Worm (Caenorhabditis elegans) whole organism, mixed stage, embryonic: ENCODE results near the gene F37C4.5.

ENCODE experiments used
- blmp-1 ChIP-seq: fragments of 150-350 bp; optimal IDR thresholded peaks from 2 replicates; lab custom pipeline; 2014; ENCODE audit warnings: missing biosample characterization, missing genetic modification characterization
- ceh-39 ChIP-seq: fragments of 150-350 bp; optimal IDR thresholded peaks from 2 replicates; lab custom pipeline; 2014; ENCODE audit warnings: missing biosample characterization, missing genetic modification characterization
- ces-1 ChIP-seq: fragments of 150-350 bp; optimal IDR thresholded peaks from 2 replicates; lab custom pipeline; 2014; ENCODE audit warnings: missing biosample characterization, missing genetic modification reagents, missing genetic modification characterization
- lin-13 ChIP-seq: fragments of 150-350 bp; optimal IDR thresholded peaks from 2 replicates; lab custom pipeline; 2014; ENCODE audit warnings: missing biosample characterization, missing genetic modification characterization
- mab-5 ChIP-seq: fragments of 150-350 bp; optimal IDR thresholded peaks from 2 replicates; lab custom pipeline; 2014; ENCODE audit warnings: missing biosample characterization, missing genetic modification characterization
- mls-2 ChIP-seq: sonication (generic microtip); optimal IDR thresholded peaks from 2 replicates; lab custom pipeline; 2016; ENCODE audit warnings: mild to moderate bottlenecking, missing genetic modification characterization, moderate library complexity, missing compliant biosample characterization
- nhr-12 ChIP-seq: fragments of 150-350 bp; optimal IDR thresholded peaks from 2 replicates; lab custom pipeline; 2014; ENCODE audit warnings: missing biosample characterization, missing genetic modification characterization
- nhr-28 ChIP-seq: fragments of 150-350 bp; optimal IDR thresholded peaks from 2 replicates; lab custom pipeline; 2014; ENCODE audit warnings: missing biosample characterization, missing genetic modification characterization
- nhr-76 ChIP-seq: sonication (generic microtip); optimal IDR thresholded peaks from 2 replicates; lab custom pipeline; 2017; ENCODE audit warnings: missing biosample characterization, missing genetic modification characterization
- sem-2 ChIP-seq: fragments of 200-800 bp; sonication (Bioruptor generic); optimal IDR thresholded peaks from 2 replicates; lab custom pipeline; 2018; ENCODE audit warnings: mild to moderate bottlenecking, missing genetic modification characterization, missing compliant biosample characterization
- snpc-4 ChIP-seq: fragments of 150-350 bp; optimal IDR thresholded peaks from 2 replicates; lab custom pipeline; 2014; ENCODE audit warnings: missing biosample characterization, missing genetic modification characterization
- unc-39 ChIP-seq: fragments of 150-350 bp; optimal IDR thresholded peaks from 2 replicates; lab custom pipeline; 2014; ENCODE audit warnings: missing biosample characterization, missing genetic modification characterization
- ztf-11 ChIP-seq: fragments of 150-350 bp; optimal IDR thresholded peaks from 2 replicates; lab custom pipeline; 2014; ENCODE audit warnings: missing biosample characterization, missing genetic modification characterization

ce11 chrIV:3917405-3917804, 43.8 kb upstream of the F37C4.5 start, which contains the start of gene F56D6.14:
- TF ChIP-seq snpc-4 (no peak), blmp-1 (tag; lab: Kevin White, UChicago) (no peak), ceh-39 (tag; lab: Kevin White, UChicago) (no peak), mab-5 (no peak), nhr-76 (no peak), nhr-28 (no peak), ztf-11 (tag; lab: Kevin White, UChicago) (no peak), mls-2 (tag; lab: Kevin White, UChicago) (no peak), unc-39 (tag; lab: Kevin White, UChicago) (no peak), lin-13 (tag; lab: Kevin White, UChicago) (no peak), sem-2 (no peak), nhr-12 (tag; lab: Kevin White, UChicago) (no peak), ces-1 (GFP tag; lab: Kevin White, UChicago) (no peak)
